Fruit fly (Drosophila melanogaster) whole organism, embryonic: ENCODE measurements around the gene IleRS-m.

Experiments used
- Blimp-1 ChIP-seq: fragments of 200-800 bp; sonication (Bioruptor generic); optimal IDR thresholded peaks from 3 replicates; lab custom pipeline; 2018; ENCODE audit warnings: missing biosample characterization, missing genetic modification characterization, mild to moderate bottlenecking, moderate library complexity, missing genetic modification reagents
- CG1024 ChIP-seq: fragments of 200-800 bp; sonication (Bioruptor generic); IDR thresholded peaks from 2 replicates; pipeline ENCODE4 v1.3.6; 2022; ENCODE audit warnings: missing biosample characterization, missing genetic modification characterization
- CG10366 ChIP-seq: fragments of 200-800 bp; sonication (Bioruptor generic); IDR thresholded peaks from 2 replicates; pipeline ENCODE4 v1.3.6; 2022; ENCODE audit warnings: missing biosample characterization, missing genetic modification characterization
- CG10543 ChIP-seq: fragments of 200-800 bp; sonication (Bioruptor generic); optimal IDR thresholded peaks from 3 replicates; lab custom pipeline; 2017; ENCODE audit warnings: missing biosample characterization, mild to moderate bottlenecking, missing genetic modification characterization, moderate library complexity
- CG13296 ChIP-seq: fragments of 200-800 bp; sonication (Bioruptor generic); optimal IDR thresholded peaks from 3 replicates; lab custom pipeline; 2018; ENCODE audit warnings: missing biosample characterization, mild to moderate bottlenecking, missing genetic modification characterization
- CG14050 ChIP-seq: fragments of 200-800 bp; sonication (Bioruptor generic); IDR thresholded peaks from 3 replicates; pipeline ENCODE4 v1.3.6; 2022; ENCODE audit warnings: missing biosample characterization, missing genetic modification characterization
- CG1602 ChIP-seq: fragments of 200-800 bp; sonication (Bioruptor generic); optimal IDR thresholded peaks from 3 replicates; lab custom pipeline; 2016; ENCODE audit warnings: missing biosample characterization, missing genetic modification characterization
- CG17361 ChIP-seq: fragments of 200-800 bp; sonication (Bioruptor generic); IDR thresholded peaks from 3 replicates; pipeline ENCODE4 v1.3.6; 2022; ENCODE audit warnings: missing biosample characterization, missing genetic modification characterization
- CG18599 ChIP-seq: fragments of 200-800 bp; sonication (Bioruptor generic); optimal IDR thresholded peaks from 3 replicates; lab custom pipeline; 2017; ENCODE audit warnings: missing biosample characterization, missing genetic modification characterization, mild to moderate bottlenecking, moderate library complexity, missing genetic modification reagents
- CG2129 ChIP-seq: fragments of 200-800 bp; sonication (Bioruptor generic); IDR thresholded peaks from 2 replicates; pipeline ENCODE4 v1.3.6; 2022; ENCODE audit warnings: missing biosample characterization, missing genetic modification characterization; ENCODE audit not compliant: partially characterized antibody
- CG32772 ChIP-seq: fragments of 200-800 bp; sonication (Bioruptor generic); IDR thresholded peaks from 2 replicates; pipeline ENCODE4 v1.3.6; 2022; ENCODE audit warnings: missing biosample characterization, missing genetic modification characterization
- CG33213 ChIP-seq: fragments of 200-800 bp; sonication (Bioruptor generic); optimal IDR thresholded peaks from 3 replicates; lab custom pipeline; 2016; ENCODE audit warnings: missing biosample characterization, missing genetic modification characterization
- CG4360 ChIP-seq: fragments of 200-800 bp; sonication (Bioruptor generic); IDR thresholded peaks from 2 replicates; pipeline ENCODE4 v1.3.6; 2022; ENCODE audit warnings: missing biosample characterization, missing genetic modification characterization
- CG4707 ChIP-seq: fragments of 200-800 bp; sonication (Bioruptor generic); optimal IDR thresholded peaks from 2 replicates; lab custom pipeline; 2018; ENCODE audit warnings: missing biosample characterization, mild to moderate bottlenecking, missing genetic modification characterization, moderate library complexity
- CG4820 ChIP-seq: fragments of 200-800 bp; sonication (Bioruptor generic); optimal IDR thresholded peaks from 3 replicates; lab custom pipeline; 2016; ENCODE audit warnings: missing biosample characterization, missing genetic modification characterization
- CG6175 ChIP-seq: fragments of 200-800 bp; sonication (Bioruptor generic); IDR thresholded peaks from 3 replicates; pipeline ENCODE4 v1.3.6; 2022; ENCODE audit warnings: missing biosample characterization, missing genetic modification characterization
- CG6254 ChIP-seq: fragments of 200-800 bp; sonication (Bioruptor generic); optimal IDR thresholded peaks from 3 replicates; lab custom pipeline; 2017; ENCODE audit warnings: mild to moderate bottlenecking, missing biosample characterization, missing genetic modification reagents, missing genetic modification characterization
- CG6689 ChIP-seq: fragments of 200-800 bp; sonication (Bioruptor generic); IDR thresholded peaks from 2 replicates; pipeline ENCODE4 v1.3.6; 2022; ENCODE audit warnings: missing biosample characterization, missing genetic modification characterization
- CG6791 ChIP-seq: fragments of 200-800 bp; sonication (Bioruptor generic); IDR thresholded peaks from 3 replicates; pipeline ENCODE4 v1.3.6; 2022; ENCODE audit warnings: missing biosample characterization, missing genetic modification characterization; ENCODE audit not compliant: partially characterized antibody
- CG7987 ChIP-seq: fragments of 200-800 bp; sonication (Bioruptor generic); optimal IDR thresholded peaks from 2 replicates; lab custom pipeline; 2018; ENCODE audit warnings: missing biosample characterization, mild to moderate bottlenecking, missing genetic modification characterization, moderate library complexity
- CG8281 ChIP-seq: fragments of 200-800 bp; sonication (Bioruptor generic); optimal IDR thresholded peaks from 2 replicates; lab custom pipeline; 2018; ENCODE audit warnings: missing biosample characterization, mild to moderate bottlenecking, missing genetic modification characterization, moderate library complexity
- CTCF ChIP-seq: fragments of 200-800 bp; sonication (Bioruptor generic); optimal IDR thresholded peaks from 2 replicates; lab custom pipeline; 2017; ENCODE audit warnings: missing biosample characterization, mild to moderate bottlenecking, missing genetic modification characterization, moderate library complexity
- Deaf1 ChIP-seq: fragments of 200-800 bp; optimal IDR thresholded peaks from 3 replicates; lab custom pipeline; 2019; ENCODE audit warnings: missing biosample characterization, mild to moderate bottlenecking, missing genetic modification characterization, moderate library complexity
- HHEX ChIP-seq: fragments of 200-800 bp; sonication (Bioruptor generic); optimal IDR thresholded peaks from 3 replicates; lab custom pipeline; 2017; ENCODE audit warnings: missing biosample characterization, mild to moderate bottlenecking, missing genetic modification characterization, missing genetic modification reagents
- HmgD ChIP-seq: fragments of 200-800 bp; sonication (Bioruptor generic); optimal IDR thresholded peaks from 3 replicates; lab custom pipeline; 2016; ENCODE audit warnings: missing biosample characterization, missing genetic modification characterization
- Hsf ChIP-seq: fragments of 200-800 bp; sonication (Bioruptor generic); optimal IDR thresholded peaks from 3 replicates; lab custom pipeline; 2016; ENCODE audit warnings: missing biosample characterization, missing genetic modification characterization
- MESR4 ChIP-seq: fragments of 200-800 bp; sonication (Bioruptor generic); optimal IDR thresholded peaks from 2 replicates; lab custom pipeline; 2018; ENCODE audit warnings: missing biosample characterization, mild to moderate bottlenecking, missing genetic modification characterization, moderate library complexity
- Max ChIP-seq: fragments of 200-800 bp; sonication (Bioruptor generic); optimal IDR thresholded peaks from 2 replicates; lab custom pipeline; 2016; ENCODE audit warnings: missing biosample characterization, mild to moderate bottlenecking, missing genetic modification characterization
- NFAT ChIP-seq: fragments of 200-800 bp; sonication (Bioruptor generic); IDR thresholded peaks from 2 replicates; pipeline ENCODE4 v1.3.6; 2022; ENCODE audit warnings: missing biosample characterization, missing genetic modification characterization
- Neu2 ChIP-seq: fragments of 200-800 bp; sonication (Bioruptor generic); optimal IDR thresholded peaks from 3 replicates; lab custom pipeline; 2016; ENCODE audit warnings: missing biosample characterization, missing genetic modification characterization, borderline replicate concordance
- NfI ChIP-seq: fragments of 200-800 bp; sonication (Bioruptor generic); optimal IDR thresholded peaks from 3 replicates; lab custom pipeline; 2018; ENCODE audit warnings: missing biosample characterization, mild to moderate bottlenecking, missing genetic modification characterization, moderate library complexity
- PHDP ChIP-seq: fragments of 200-800 bp; sonication (Bioruptor generic); optimal IDR thresholded peaks from 3 replicates; lab custom pipeline; 2018; ENCODE audit warnings: missing biosample characterization, mild to moderate bottlenecking, missing genetic modification characterization, moderate library complexity
- TFAM ChIP-seq: fragments of 200-800 bp; sonication (Bioruptor generic); optimal IDR thresholded peaks from 2 replicates; lab custom pipeline; 2017; ENCODE audit warnings: missing biosample characterization, missing genetic modification characterization, inconsistent platforms
- Usf ChIP-seq: fragments of 200-800 bp; sonication (Bioruptor generic); optimal IDR thresholded peaks from 2 replicates; lab custom pipeline; 2017; ENCODE audit warnings: missing genotype, missing biosample characterization, missing genetic modification characterization
- Vsx1 ChIP-seq: fragments of 200-800 bp; sonication (Bioruptor generic); optimal IDR thresholded peaks from 2 replicates; lab custom pipeline; 2017; ENCODE audit warnings: missing biosample characterization, mild to moderate bottlenecking, missing genetic modification characterization, missing genetic modification reagents
- corto ChIP-seq: fragments of 200-800 bp; sonication (Bioruptor generic); optimal IDR thresholded peaks from 2 replicates; lab custom pipeline; 2016; ENCODE audit warnings: missing biosample characterization, mild to moderate bottlenecking, missing genetic modification characterization, moderate library complexity
- crc ChIP-seq: fragments of 200-800 bp; sonication (Bioruptor generic); optimal IDR thresholded peaks from 2 replicates; lab custom pipeline; 2016; ENCODE audit warnings: missing biosample characterization, missing genetic modification characterization
- lilli ChIP-seq: fragments of 200-800 bp; sonication (Bioruptor generic); optimal IDR thresholded peaks from 3 replicates; lab custom pipeline; 2016; ENCODE audit warnings: missing biosample characterization, missing genetic modification characterization
- oc ChIP-seq: fragments of 200-800 bp; sonication (Bioruptor generic); optimal IDR thresholded peaks from 2 replicates; lab custom pipeline; 2018; ENCODE audit warnings: missing biosample characterization, mild to moderate bottlenecking, missing genetic modification characterization, moderate library complexity
- otp ChIP-seq: fragments of 200-800 bp; sonication (Bioruptor generic); IDR thresholded peaks from 3 replicates; pipeline ENCODE4, ENCODE4 v1.3.6; 2022; ENCODE audit warnings: missing biosample characterization, missing genetic modification characterization
- phol ChIP-seq: fragments of 200-800 bp; sonication (Bioruptor generic); optimal IDR thresholded peaks from 3 replicates; lab custom pipeline; 2018; ENCODE audit warnings: missing biosample characterization, mild to moderate bottlenecking, missing genetic modification characterization, moderate library complexity
- slbo ChIP-seq: fragments of 200-800 bp; sonication (Bioruptor generic); IDR thresholded peaks from 2 replicates; pipeline ENCODE4 v1.3.6; 2022; ENCODE audit warnings: missing biosample characterization, missing genetic modification characterization
- slou ChIP-seq: fragments of 200-800 bp; sonication (Bioruptor generic); optimal IDR thresholded peaks from 3 replicates; lab custom pipeline; 2016; ENCODE audit warnings: missing biosample characterization, missing genetic modification characterization
- tap ChIP-seq: fragments of 200-800 bp; optimal IDR thresholded peaks from 3 replicates; lab custom pipeline; 2019; ENCODE audit warnings: missing biosample characterization, mild to moderate bottlenecking, missing genetic modification characterization, moderate library complexity
- tna ChIP-seq: fragments of 200-800 bp; sonication (Bioruptor generic); IDR thresholded peaks from 2 replicates; pipeline ENCODE4 v1.3.6; 2022; ENCODE audit warnings: missing biosample characterization, missing genetic modification characterization; ENCODE audit not compliant: partially characterized antibody
- twi ChIP-seq: fragments of 200-800 bp; optimal IDR thresholded peaks from 2 replicates; lab custom pipeline; 2019; ENCODE audit warnings: missing biosample characterization, mild to moderate bottlenecking, missing genetic modification characterization, moderate library complexity
- vfl ChIP-seq: fragments of 200-800 bp; sonication (Bioruptor generic); optimal IDR thresholded peaks from 2 replicates; lab custom pipeline; 2016; ENCODE audit warnings: missing biosample characterization, missing genetic modification characterization
- zf30C ChIP-seq: fragments of 200-800 bp; sonication (Bioruptor generic); optimal IDR thresholded peaks from 3 replicates; lab custom pipeline; 2018; ENCODE audit warnings: missing biosample characterization, mild to moderate bottlenecking, missing genetic modification characterization
- zfh1 ChIP-seq: fragments of 200-800 bp; sonication (Bioruptor generic); IDR thresholded peaks from 3 replicates; pipeline ENCODE4 v1.3.6; 2022; ENCODE audit warnings: missing biosample characterization, missing genetic modification characterization

The IleRS-m gene

dm6 chr3L:16113607-16114337, 13.7 kb downstream of the IleRS-m start (continued):
- TF ChIP-seq tna (GFP tag; lab: Robert Waterston, UW) (peak; percentile 18; the same call in 1 of the 2 replicates), zfh1 (GFP tag; lab: Robert Waterston, UW) (peak; percentile 83), CG1024 (GFP tag; lab: Robert Waterston, UW) (0 out of 2 replicates have a peak, but pooled peaks have one; percentile 21), corto (GFP tag; lab: Kevin White, UChicago) (peak; percentile 63), HHEX (GFP tag; lab: Kevin White, UChicago) (no peak), CG6689 (peak; percentile 83), Usf (peak; percentile 34), CG6791 (peak; percentile 47; the same call in 2 of the 3 replicates), CG8281 (tag; lab: Kevin White, UChicago) (no peak), lilli (peak; percentile 94), NFAT (peak; percentile 69), CG33213 (peak; percentile 85), crc (GFP tag; lab: Kevin White, UChicago) (peak; percentile 77), vfl (GFP tag; lab: Kevin White, UChicago) (peak; percentile 85), tap (no peak), CG18599 (GFP tag; lab: Kevin White, UChicago) (no peak), Max (peak; percentile 88), phol (tag; lab: Kevin White, UChicago) (peak; percentile 100), slbo (GFP tag; lab: Robert Waterston, UW) (peak; percentile 86), Hsf (GFP tag; lab: Kevin White, UChicago) (peak; percentile 85), CG6254 (GFP tag; lab: Kevin White, UChicago) (peak; percentile 55), CG10366 (GFP tag; lab: Robert Waterston, UW) (peak; percentile 80), CG4707 (GFP tag; lab: Kevin White, UChicago) (no peak), Neu2 (GFP tag; lab: Kevin White, UChicago) (no peak), Deaf1 (no peak), CG17361 (GFP tag; lab: Robert Waterston, UW) (no peak; the same call in 1 of the 3 replicates), CG7987 (peak; percentile 86), CG4820 (GFP tag; lab: Kevin White, UChicago) (peak; percentile 100), otp (no peak; the same call in 2 of the 3 replicates), PHDP (tag; lab: Kevin White, UChicago) (peak; percentile 86), CTCF (GFP tag; lab: Kevin White, UChicago) (no peak), oc (tag; lab: Kevin White, UChicago) (no peak), slou (GFP tag; lab: Kevin White, UChicago) (peak; percentile 32), CG1602 (GFP tag; lab: Kevin White, UChicago) (peak; percentile 74), Blimp-1 (GFP tag; lab: Kevin White, UChicago) (no peak), TFAM (GFP tag; lab: Kevin White, UChicago) (no peak), zf30C (GFP tag; lab: Kevin White, UChicago) (no peak), CG2129 (GFP tag; lab: Robert Waterston, UW) (peak; percentile 38; the same call in 1 of the 2 replicates), CG4360 (GFP tag; lab: Robert Waterston, UW) (peak; percentile 48), CG32772 (GFP tag; lab: Robert Waterston, UW) (peak; percentile 80), twi (tag; lab: Kevin White, UChicago) (no peak), HmgD (GFP tag; lab: Kevin White, UChicago) (peak; percentile 74), CG14050 (GFP tag; lab: Robert Waterston, UW) (peak; percentile 59), CG10543 (no peak), NfI (GFP tag; lab: Kevin White, UChicago) (peak; percentile 85), Vsx1 (no peak), CG6175 (no peak), CG13296 (GFP tag; lab: Kevin White, UChicago) (no peak), MESR4 (GFP tag; lab: Kevin White, UChicago) (peak; percentile 73)
